Fruit fly (Drosophila melanogaster) whole organism, embryonic: ENCODE data around the gene CG44476.
A peak's percentile ranks its signal among the peaks of the same experiment; 100 is the strongest.

Source experiments
- Abd-B ChIP-seq: fragments of 200-800 bp; sonication (Bioruptor generic); optimal IDR thresholded peaks from 2 replicates; lab custom pipeline; 2018; ENCODE audit warnings: missing biosample characterization, mild to moderate bottlenecking, missing genetic modification characterization, moderate library complexity
- Atf3 ChIP-seq: fragments of 200-800 bp; sonication (Bioruptor generic); optimal IDR thresholded peaks from 3 replicates; lab custom pipeline; 2016; ENCODE audit warnings: missing biosample characterization, missing genetic modification characterization
- CG10431 ChIP-seq: fragments of 200-800 bp; sonication (Bioruptor generic); optimal IDR thresholded peaks from 3 replicates; lab custom pipeline; 2018; ENCODE audit warnings: missing biosample characterization, mild to moderate bottlenecking, missing genetic modification characterization
- CG10959 ChIP-seq: fragments of 200-800 bp; sonication (Bioruptor generic); IDR thresholded peaks from 2 replicates; pipeline ENCODE4 v1.3.6; 2022; ENCODE audit warnings: missing biosample characterization, missing genetic modification characterization
- CG12391 ChIP-seq: fragments of 200-800 bp; sonication (Bioruptor generic); optimal IDR thresholded peaks from 3 replicates; lab custom pipeline; 2018; ENCODE audit warnings: missing biosample characterization, mild to moderate bottlenecking, missing genetic modification characterization, moderate library complexity
- CG14860 ChIP-seq: fragments of 200-800 bp; sonication (Bioruptor generic); IDR thresholded peaks from 3 replicates; pipeline ENCODE4 v1.3.6; 2022; ENCODE audit warnings: missing biosample characterization, missing genetic modification characterization; ENCODE audit not compliant: partially characterized antibody
- CG14965 ChIP-seq: fragments of 200-800 bp; sonication (Bioruptor generic); optimal IDR thresholded peaks from 2 replicates; lab custom pipeline; 2016; ENCODE audit warnings: missing biosample characterization, missing genetic modification characterization, borderline replicate concordance
- CG15514 ChIP-seq: fragments of 200-800 bp; sonication (Bioruptor generic); optimal IDR thresholded peaks from 3 replicates; lab custom pipeline; 2017; ENCODE audit warnings: missing biosample characterization, missing genetic modification characterization, mild to moderate bottlenecking, moderate library complexity, missing genetic modification reagents
- CG16779 ChIP-seq: fragments of 200-800 bp; sonication (Bioruptor generic); IDR thresholded peaks from 2 replicates; pipeline ENCODE4 v1.3.6; 2022; ENCODE audit warnings: missing biosample characterization, missing genetic modification characterization
- CG17612 ChIP-seq: fragments of 200-800 bp; sonication (Bioruptor generic); IDR thresholded peaks from 2 replicates; pipeline ENCODE4 v1.3.6; 2022; ENCODE audit warnings: missing biosample characterization, missing genetic modification characterization
- CG2712 ChIP-seq: fragments of 200-800 bp; optimal IDR thresholded peaks from 3 replicates; lab custom pipeline; 2019; ENCODE audit warnings: missing biosample characterization, mild to moderate bottlenecking, missing genetic modification characterization, moderate library complexity
- CG2889 ChIP-seq: fragments of 200-800 bp; sonication (Bioruptor generic); IDR thresholded peaks from 3 replicates; pipeline ENCODE4 v1.3.6; 2022; ENCODE audit warnings: missing biosample characterization, missing genetic modification characterization
- CG3163 ChIP-seq: fragments of 200-800 bp; sonication (Bioruptor generic); optimal IDR thresholded peaks from 3 replicates; lab custom pipeline; 2016; ENCODE audit warnings: missing biosample characterization, missing genetic modification characterization
- CG32532 ChIP-seq: fragments of 200-800 bp; sonication (Bioruptor generic); IDR thresholded peaks from 2 replicates; pipeline ENCODE4 v1.3.6; 2022; ENCODE audit warnings: missing biosample characterization, missing genetic modification characterization
- CG3281 ChIP-seq: fragments of 200-800 bp; sonication (Bioruptor generic); optimal IDR thresholded peaks from 3 replicates; lab custom pipeline; 2017; ENCODE audit warnings: missing biosample characterization, mild to moderate bottlenecking, missing genetic modification characterization
- CG34422 ChIP-seq: fragments of 200-800 bp; sonication (Bioruptor generic); IDR thresholded peaks from 3 replicates; pipeline ENCODE4 v1.3.6; 2022; ENCODE audit warnings: missing biosample characterization, missing genetic modification characterization
- CG4328 ChIP-seq: fragments of 200-800 bp; sonication (Bioruptor generic); optimal IDR thresholded peaks from 3 replicates; lab custom pipeline; 2017; ENCODE audit warnings: missing biosample characterization, missing genetic modification reagents, missing genetic modification characterization
- CG4730 ChIP-seq: fragments of 200-800 bp; sonication (Bioruptor generic); IDR thresholded peaks from 2 replicates; pipeline ENCODE4 v1.3.6; 2022; ENCODE audit warnings: missing biosample characterization, missing genetic modification characterization
- CG7556 ChIP-seq: fragments of 200-800 bp; sonication (Bioruptor generic); optimal IDR thresholded peaks from 2 replicates; lab custom pipeline; 2017; ENCODE audit warnings: missing biosample characterization, mild to moderate bottlenecking, missing genetic modification characterization
- CG8478 ChIP-seq: fragments of >200 bp; optimal IDR thresholded peaks from 2 replicates; lab custom pipeline; 2018
- CG9609 ChIP-seq: fragments of 200-800 bp; sonication (Bioruptor generic); optimal IDR thresholded peaks from 3 replicates; lab custom pipeline; 2016; ENCODE audit warnings: missing biosample characterization, missing genetic modification characterization
- CoRest ChIP-seq: fragments of 200-800 bp; sonication (Bioruptor generic); optimal IDR thresholded peaks from 3 replicates; lab custom pipeline; 2018; ENCODE audit warnings: missing biosample characterization, mild to moderate bottlenecking, missing genetic modification characterization, moderate library complexity
- Dll ChIP-seq: fragments of 200-800 bp; sonication (Bioruptor generic); IDR thresholded peaks from 4 replicates; pipeline ENCODE4 v1.3.6; 2022; ENCODE audit warnings: missing biosample characterization, missing genetic modification characterization; ENCODE audit not compliant: partially characterized antibody
- Dp ChIP-seq: fragments of 200-800 bp; sonication (Bioruptor generic); optimal IDR thresholded peaks from 2 replicates; lab custom pipeline; 2018; ENCODE audit warnings: missing biosample characterization, mild to moderate bottlenecking, missing genetic modification characterization, moderate library complexity
- H15 ChIP-seq: fragments of 200-800 bp; sonication (Bioruptor generic); IDR thresholded peaks from 3 replicates; pipeline ENCODE4 v1.3.6; 2022; ENCODE audit warnings: missing biosample characterization, missing genetic modification characterization
- Hand ChIP-seq: fragments of 200-800 bp; sonication (Bioruptor generic); optimal IDR thresholded peaks from 2 replicates; lab custom pipeline; 2017; ENCODE audit warnings: mild to moderate bottlenecking, missing biosample characterization, missing genetic modification reagents, missing genetic modification characterization
- Hr39 ChIP-seq: fragments of >200 bp; optimal IDR thresholded peaks from 2 replicates; lab custom pipeline; 2017
- Kr ChIP-seq: fragments of 200-800 bp; sonication (Bioruptor generic); optimal IDR thresholded peaks from 2 replicates; lab custom pipeline; 2017; ENCODE audit warnings: missing biosample characterization, mild to moderate bottlenecking, missing genetic modification characterization
- NC2α ChIP-seq: fragments of 200-800 bp; sonication (Bioruptor generic); optimal IDR thresholded peaks from 2 replicates; lab custom pipeline; 2016; ENCODE audit warnings: missing biosample characterization, missing genetic modification characterization
- Scr ChIP-seq: fragments of 200-800 bp; sonication (Bioruptor generic); IDR thresholded peaks from 2 replicates; pipeline ENCODE4 v1.3.6; 2022; ENCODE audit warnings: missing biosample characterization, missing genetic modification characterization; ENCODE audit not compliant: partially characterized antibody
- al ChIP-seq: fragments of 200-800 bp; sonication (Bioruptor generic); IDR thresholded peaks from 2 replicates; pipeline ENCODE4 v1.3.6; 2022; ENCODE audit warnings: missing biosample characterization, missing genetic modification characterization
- aop ChIP-seq: fragments of 200-800 bp; sonication (Bioruptor generic); IDR thresholded peaks from 2 replicates; pipeline ENCODE4 v1.3.6; 2022; ENCODE audit warnings: missing biosample characterization, missing genetic modification characterization
- ap ChIP-seq: fragments of 200-800 bp; sonication (Bioruptor generic); IDR thresholded peaks from 2 replicates; pipeline ENCODE4 v1.3.6; 2022; ENCODE audit warnings: missing biosample characterization, missing genetic modification characterization
- dati ChIP-seq: fragments of 200-800 bp; sonication (Bioruptor generic); IDR thresholded peaks from 2 replicates; pipeline ENCODE4 v1.3.6; 2022; ENCODE audit warnings: missing biosample characterization, missing genetic modification characterization
- dpn ChIP-seq, 2 experiments: fragments of 200-800 bp; sonication (Bioruptor generic); optimal IDR thresholded peaks; 3 replicates each; lab custom pipeline; 2016; ENCODE audit warnings: missing biosample characterization in 2 of 2, missing genetic modification characterization in 2 of 2
- eve ChIP-seq, 2 experiments: fragments of >200 bp; optimal IDR thresholded peaks; 2 replicates each; lab custom pipeline; 2017; ENCODE audit warnings: missing biosample characterization in 2 of 2, missing genetic modification characterization in 2 of 2
- gro ChIP-seq: fragments of 200-800 bp; sonication (Bioruptor generic); optimal IDR thresholded peaks from 2 replicates; lab custom pipeline; 2016; ENCODE audit warnings: missing biosample characterization, missing genetic modification characterization
- ham ChIP-seq: fragments of 200-800 bp; sonication (Bioruptor generic); IDR thresholded peaks from 2 replicates; pipeline ENCODE4 v1.3.6; 2022; ENCODE audit warnings: missing biosample characterization, missing genetic modification characterization
- ind ChIP-seq: fragments of 200-800 bp; sonication (Bioruptor generic); optimal IDR thresholded peaks from 3 replicates; lab custom pipeline; 2016; ENCODE audit warnings: missing biosample characterization, missing genetic modification characterization
- insv ChIP-seq, 2 experiments: fragments of 200-800 bp; sonication (Bioruptor generic); optimal IDR thresholded peaks; 3 replicates each; lab custom pipeline; 2016 to 2018; ENCODE audit warnings: missing biosample characterization in 2 of 2, missing genetic modification characterization in 2 of 2
- kah ChIP-seq: fragments of 200-800 bp; sonication (Bioruptor generic); optimal IDR thresholded peaks from 2 replicates; lab custom pipeline; 2018; ENCODE audit warnings: missing biosample characterization, mild to moderate bottlenecking, missing genetic modification characterization
- lbe ChIP-seq: fragments of 200-800 bp; sonication (Bioruptor generic); optimal IDR thresholded peaks from 2 replicates; lab custom pipeline; 2016; ENCODE audit warnings: missing biosample characterization, mild to moderate bottlenecking, missing genetic modification characterization
- maf-S ChIP-seq: fragments of 200-800 bp; sonication (Bioruptor generic); optimal IDR thresholded peaks from 2 replicates; lab custom pipeline; 2016; ENCODE audit warnings: missing biosample characterization, missing genetic modification characterization
- mirr ChIP-seq: fragments of 200-800 bp; sonication (Bioruptor generic); optimal IDR thresholded peaks from 3 replicates; lab custom pipeline; 2018; ENCODE audit warnings: missing biosample characterization, mild to moderate bottlenecking, missing genetic modification characterization
- nmo ChIP-seq: fragments of 200-800 bp; sonication (Bioruptor generic); optimal IDR thresholded peaks from 2 replicates; lab custom pipeline; 2018; ENCODE audit warnings: missing biosample characterization, mild to moderate bottlenecking, missing genetic modification characterization, moderate library complexity
- onecut ChIP-seq: fragments of 200-800 bp; sonication (Bioruptor generic); IDR thresholded peaks from 2 replicates; pipeline ENCODE4 v1.3.6; 2022; ENCODE audit warnings: missing biosample characterization, missing genetic modification characterization
- pnt ChIP-seq: fragments of 200-800 bp; sonication (Bioruptor generic); optimal IDR thresholded peaks from 3 replicates; lab custom pipeline; 2016; ENCODE audit warnings: missing biosample characterization, missing genetic modification characterization
- sd ChIP-seq: fragments of 200-800 bp; sonication (Bioruptor generic); optimal IDR thresholded peaks from 3 replicates; lab custom pipeline; 2018; ENCODE audit warnings: missing biosample characterization, mild to moderate bottlenecking, missing genetic modification characterization, moderate library complexity
- sim ChIP-seq: fragments of 200-800 bp; sonication (Bioruptor generic); IDR thresholded peaks from 2 replicates; pipeline ENCODE4 v1.3.6; 2022; ENCODE audit warnings: missing biosample characterization, missing genetic modification characterization
- slp2 ChIP-seq: fragments of 200-800 bp; sonication (Bioruptor generic); optimal IDR thresholded peaks from 2 replicates; lab custom pipeline; 2016; ENCODE audit warnings: missing biosample characterization, missing genetic modification characterization

CG44476 gene

dm6 chr2L:18141471-18142345 is 28.7 kb upstream of the CG44476 start (continued):
- TF ChIP-seq insv (GFP tag; optimal IDR thresholded peaks at IDR 0.05; lab: Kevin White, UChicago) (no peak), Atf3 (GFP tag; lab: Kevin White, UChicago) (no peak), onecut (GFP tag; lab: Robert Waterston, UW) (peak; percentile 28; the same call in 1 of the 2 replicates), kah (GFP tag; lab: Kevin White, UChicago) (peak; percentile 57), CG34422 (GFP tag; lab: Robert Waterston, UW) (peak; percentile 38; the same call in 2 of the 3 replicates), CG12391 (peak; percentile 73), Kr (GFP tag; lab: Kevin White, UChicago) (no peak), NC2α (GFP tag; lab: Kevin White, UChicago) (no peak), ham (GFP tag; lab: Robert Waterston, UW) (no peak), aop (GFP tag; lab: Robert Waterston, UW) (no peak), ap (peak; percentile 48), CG9609 (GFP tag; lab: Kevin White, UChicago) (no peak), CG3281 (peak; percentile 68), CG2889 (GFP tag; lab: Robert Waterston, UW) (0 out of 3 replicates have a peak, but pooled peaks have one; percentile 30), Hand (GFP tag; lab: Kevin White, UChicago) (peak; percentile 26), CG15514 (GFP tag; lab: Kevin White, UChicago) (peak; percentile 50), Dll (no peak), CG4328 (GFP tag; lab: Kevin White, UChicago) (no peak), CG14965 (no peak), sim (GFP tag; lab: Robert Waterston, UW) (no peak), Abd-B (GFP tag; lab: Kevin White, UChicago) (no peak), sd (tag; lab: Kevin White, UChicago) (peak; percentile 5), dati (GFP tag; lab: Robert Waterston, UW) (no peak), Dp (GFP tag; lab: Kevin White, UChicago) (no peak), nmo (GFP tag; lab: Kevin White, UChicago) (peak; percentile 68), CoRest (peak; percentile 64), CG2712 (tag; lab: Kevin White, UChicago) (peak; percentile 68), H15 (peak; percentile 56; the same call in 2 of the 3 replicates), maf-S (peak; percentile 4), lbe (GFP tag; lab: Kevin White, UChicago) (peak; percentile 48), eve (GFP tag; optimal IDR thresholded peaks at IDR 0.05; lab: Kevin White, UChicago) (no peak), CG4730 (GFP tag; lab: Robert Waterston, UW) (no peak), CG10959 (GFP tag; lab: Robert Waterston, UW) (no peak), CG10431 (GFP tag; lab: Kevin White, UChicago) (no peak), CG3163 (GFP tag; lab: Kevin White, UChicago) (peak; percentile 11), CG14860 (GFP tag; lab: Robert Waterston, UW) (no peak), pnt (GFP tag; lab: Kevin White, UChicago) (peak; percentile 16), CG17612 (GFP tag; lab: Robert Waterston, UW) (no peak), Scr (0 out of 2 replicates have a peak, but pooled peaks have one; percentile 30), CG32532 (GFP tag; lab: Robert Waterston, UW) (peak; percentile 77), mirr (GFP tag; lab: Kevin White, UChicago) (peak; percentile 51), dpn (GFP tag; optimal IDR thresholded peaks at IDR 0.05; lab: Kevin White, UChicago) (peak; percentile 68 to 79), ind (GFP tag; lab: Kevin White, UChicago) (peak; percentile 70), CG7556 (GFP tag; lab: Kevin White, UChicago) (peak; percentile 79), gro (GFP tag; lab: Kevin White, UChicago) (peak; percentile 63), al (GFP tag; lab: Robert Waterston, UW) (no peak), CG16779 (peak; percentile 15; the same call in 1 of the 2 replicates), slp2 (GFP tag; lab: Kevin White, UChicago) (peak; percentile 31), CG8478 (lab: Kevin White, UChicago) (peak; percentile 70), Hr39 (lab: Kevin White, UChicago) (no peak)
